Worm (Caenorhabditis elegans) whole organism, L4/young adult: ENCODE measurements around the gene F32H5.4.

ENCODE experiments used
- W03F9.2 ChIP-seq: fragments of 150-350 bp; optimal IDR thresholded peaks from 2 replicates; lab custom pipeline; 2014; ENCODE audit warnings: missing biosample characterization, missing genetic modification characterization
- him-1 ChIP-seq: sonication (generic microtip); optimal IDR thresholded peaks from 2 replicates; lab custom pipeline; 2016; ENCODE audit warnings: missing genotype, missing genetic modification reagents, missing genetic modification characterization, missing compliant biosample characterization

DNA sequence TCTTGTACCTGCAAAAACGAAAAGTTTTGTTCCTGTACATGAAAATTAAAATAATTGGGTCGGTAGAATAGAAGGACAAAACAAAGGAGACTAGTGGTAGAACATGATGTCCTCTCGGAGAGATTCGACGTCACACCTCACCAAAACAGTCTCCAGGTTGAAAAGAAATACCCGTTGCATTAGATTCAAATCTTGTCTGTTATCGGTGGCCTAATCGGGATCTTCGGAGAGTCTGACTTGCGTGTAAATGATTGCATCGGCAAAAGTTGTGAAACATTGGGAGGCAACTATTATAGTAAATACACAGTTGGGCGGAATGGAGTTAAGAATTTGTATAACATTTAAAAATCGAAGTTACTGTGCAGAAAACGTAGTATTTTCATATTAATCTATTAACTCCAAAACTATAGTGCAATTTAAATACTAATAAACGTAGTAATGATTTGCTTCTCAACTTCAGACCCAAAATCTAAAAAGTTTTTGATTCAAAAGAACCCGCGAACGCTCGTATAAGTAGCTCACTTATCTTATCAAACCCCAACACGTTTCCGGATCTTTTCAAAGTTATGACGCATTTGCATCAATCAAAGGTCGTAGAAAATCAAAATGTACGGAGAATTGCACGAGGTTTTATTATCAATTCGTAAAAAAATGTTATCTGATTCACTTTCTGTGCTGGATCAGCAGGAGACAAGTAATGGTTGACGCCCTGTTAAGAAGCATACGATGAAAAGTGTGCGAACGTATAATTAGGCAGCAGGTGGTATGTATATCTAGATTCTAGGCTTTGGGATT lies 26.8 kb upstream of the F32H5.4 start, which contains the start of gene nhr-168:
- TF ChIP-seq him-1 (tag; lab: Kevin White, UChicago) (no peak), W03F9.2 (tag; lab: Kevin White, UChicago) (no peak)
